Comparison of ENCODE assay signal across 1 fruit fly cellular context in the genomic region with DNA sequence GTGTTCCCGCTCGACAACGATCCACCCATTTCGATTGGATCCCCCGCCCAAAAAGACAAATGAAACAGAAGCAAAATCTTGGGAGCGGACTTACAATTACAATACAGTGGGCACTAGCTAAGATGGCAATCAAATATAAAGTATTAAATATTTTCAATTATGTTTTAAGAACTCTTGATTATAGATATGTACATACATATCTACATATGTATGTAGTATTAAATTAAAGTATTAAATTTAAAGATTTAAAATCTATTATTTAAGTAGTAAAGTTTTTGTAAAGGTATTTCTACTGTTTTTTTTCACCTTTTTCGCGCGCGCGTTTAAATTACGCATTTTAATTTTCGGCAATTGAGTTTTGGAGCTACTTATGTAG.
A peak's percentile ranks its signal among the peaks of the same experiment; 100 is the strongest.
TF ChIP-seq lines count a peak whose summit lies in the region.

No protein-coding gene starts in this region.

TF ChIP-seq in whole organism, embryonic, 481 proteins besides CTCF, POLR2A, EP300 and RAD21 (continued from another document and continues in another):
- TF ChIP-seq CoRest (tag; optimal IDR thresholded peaks at IDR 0.05; lab: Kevin White, UChicago) (peak; percentile 89), CG10959 (GFP tag; IDR thresholded peaks at IDR 0.05; lab: Robert Waterston, UW) (0 out of 2 replicates have a peak, but pooled peaks have one; percentile 14), gsb (GFP tag; IDR thresholded peaks at IDR 0.05; lab: Robert Waterston, UW) (no peak), B-H1 (GFP tag; IDR thresholded peaks at IDR 0.05; lab: Robert Waterston, UW) (peak; percentile 33; the same call in 2 of the 3 replicates), Ssrp (tag; optimal IDR thresholded peaks at IDR 0.05; lab: Kevin White, UChicago) (peak; percentile 77), chm (GFP tag; IDR thresholded peaks at IDR 0.05; lab: Robert Waterston, UW) (peak; percentile 48; the same call in 1 of the 2 replicates), corto (GFP tag; optimal IDR thresholded peaks at IDR 0.05; lab: Kevin White, UChicago) (no peak), sens-2 (GFP tag; IDR thresholded peaks at IDR 0.05; lab: Robert Waterston, UW) (no peak), CG2116 (GFP tag; optimal IDR thresholded peaks at IDR 0.05; lab: Kevin White, UChicago) (no peak), pb (GFP tag; optimal IDR thresholded peaks at IDR 0.05; lab: Kevin White, UChicago) (no peak), Gug (GFP tag; IDR thresholded peaks at IDR 0.05; lab: Robert Waterston, UW) (peak; percentile 48; the same call in 2 of the 4 replicates), yki (optimal IDR thresholded peaks at IDR 0.05; lab: Kevin White, UChicago) (no peak), tin (GFP tag; optimal IDR thresholded peaks at IDR 0.05; lab: Kevin White, UChicago) (peak; percentile 53), sisA (GFP tag; IDR thresholded peaks at IDR 0.05; lab: Robert Waterston, UW) (peak; percentile 58), CG14050 (GFP tag; IDR thresholded peaks at IDR 0.05; lab: Robert Waterston, UW) (0 out of 3 replicates have a peak, but pooled peaks have one; percentile 21), stc (GFP tag; IDR thresholded peaks at IDR 0.05; lab: Robert Waterston, UW) (peak; percentile 62), CG13424 (tag; optimal IDR thresholded peaks at IDR 0.05; lab: Kevin White, UChicago) (peak; percentile 87), sim (GFP tag; IDR thresholded peaks at IDR 0.05; lab: Robert Waterston, UW) (peak; percentile 33; the same call in 1 of the 2 replicates), Aef1 (GFP tag; IDR thresholded peaks at IDR 0.05; lab: Robert Waterston, UW) (0 out of 3 replicates have a peak, but pooled peaks have one; percentile 28), gt (GFP tag; IDR thresholded peaks at IDR 0.05; lab: Robert Waterston, UW) (no peak), Hr78 (GFP tag; optimal IDR thresholded peaks at IDR 0.05; lab: Kevin White, UChicago) (peak in 1 of 2 experiments; percentile 49), CG8290 (GFP tag; optimal IDR thresholded peaks at IDR 0.05; lab: Kevin White, UChicago) (no peak), CG8290 (tag; optimal IDR thresholded peaks at IDR 0.05; lab: Kevin White, UChicago) (peak in 1 of 2 experiments; percentile 56), dan (GFP tag; IDR thresholded peaks at IDR 0.05; lab: Robert Waterston, UW) (no peak), pita (GFP tag; optimal IDR thresholded peaks at IDR 0.05; lab: Kevin White, UChicago) (no peak), Six4 (GFP tag; optimal IDR thresholded peaks at IDR 0.05; lab: Kevin White, UChicago) (peak; percentile 40), ATbp (GFP tag; optimal IDR thresholded peaks at IDR 0.05; lab: Kevin White, UChicago) (peak; percentile 56), CG10209 (GFP tag; optimal IDR thresholded peaks at IDR 0.05; lab: Kevin White, UChicago) (peak; percentile 76), zfh1 (GFP tag; IDR thresholded peaks at IDR 0.05; lab: Robert Waterston, UW) (peak; percentile 64; the same call in 1 of the 3 replicates), CG9932 (GFP tag; IDR thresholded peaks at IDR 0.05; lab: Robert Waterston, UW) (peak; percentile 80), z (GFP tag; IDR thresholded peaks at IDR 0.05; lab: Robert Waterston, UW) (no peak), dpn (GFP tag; optimal IDR thresholded peaks at IDR 0.05; lab: Kevin White, UChicago) (peak in 1 of 2 experiments; percentile 78), CG7987 (GFP tag; optimal IDR thresholded peaks at IDR 0.05; lab: Kevin White, UChicago) (peak; percentile 11), shn (GFP tag; optimal IDR thresholded peaks at IDR 0.05; lab: Kevin White, UChicago) (no peak), Dek (tag; optimal IDR thresholded peaks at IDR 0.05; lab: Kevin White, UChicago) (peak; percentile 76), Atf6 (GFP tag; IDR thresholded peaks at IDR 0.05; lab: Robert Waterston, UW) (peak; percentile 84), cad (GFP tag; optimal IDR thresholded peaks at IDR 0.05; lab: Kevin White, UChicago) (no peak), dm (GFP tag; optimal IDR thresholded peaks at IDR 0.05; lab: Kevin White, UChicago) (no peak), Bteb2 (GFP tag; optimal IDR thresholded peaks at IDR 0.05; lab: Kevin White, UChicago) (no peak), CG17912 (GFP tag; optimal IDR thresholded peaks at IDR 0.05; lab: Kevin White, UChicago) (no peak), klu (GFP tag; IDR thresholded peaks at IDR 0.05; lab: Robert Waterston, UW) (peak; percentile 56; the same call in 1 of the 2 replicates), CG15514 (GFP tag; optimal IDR thresholded peaks at IDR 0.05; lab: Kevin White, UChicago) (peak; percentile 64), BEAF-32 (GFP tag; optimal IDR thresholded peaks at IDR 0.05; lab: Kevin White, UChicago) (no peak), sr (GFP tag; IDR thresholded peaks at IDR 0.05; lab: Robert Waterston, UW) (no peak), gce (GFP tag; IDR thresholded peaks at IDR 0.05; lab: Robert Waterston, UW) (no peak), Hand (GFP tag; optimal IDR thresholded peaks at IDR 0.05; lab: Kevin White, UChicago) (peak; percentile 63), ase (GFP tag; IDR thresholded peaks at IDR 0.05; lab: Robert Waterston, UW) (no peak), Doc2 (GFP tag; IDR thresholded peaks at IDR 0.05; lab: Robert Waterston, UW) (no peak), scrt (GFP tag; optimal IDR thresholded peaks at IDR 0.05; lab: Kevin White, UChicago) (peak; percentile 49), mam (GFP tag; optimal IDR thresholded peaks at IDR 0.05; lab: Kevin White, UChicago) (no peak), CG9876 (GFP tag; optimal IDR thresholded peaks at IDR 0.05; lab: Kevin White, UChicago) (no peak), CG3407 (GFP tag; optimal IDR thresholded peaks at IDR 0.05; lab: Kevin White, UChicago) (peak; percentile 35), CG4282 (GFP tag; optimal IDR thresholded peaks at IDR 0.05; lab: Kevin White, UChicago) (no peak), onecut (GFP tag; IDR thresholded peaks at IDR 0.05; lab: Robert Waterston, UW) (peak; percentile 9), psq (GFP tag; optimal IDR thresholded peaks at IDR 0.05; lab: Kevin White, UChicago) (no peak), CG1832 (GFP tag; optimal IDR thresholded peaks at IDR 0.05; lab: Kevin White, UChicago) (no peak), HHEX (GFP tag; optimal IDR thresholded peaks at IDR 0.05; lab: Kevin White, UChicago) (peak; percentile 80), Dbx (GFP tag; IDR thresholded peaks at IDR 0.05; lab: Robert Waterston, UW) (peak; percentile 68; the same call in 2 of the 3 replicates), pnt (GFP tag; optimal IDR thresholded peaks at IDR 0.05; lab: Kevin White, UChicago) (no peak), CG9727 (GFP tag; optimal IDR thresholded peaks at IDR 0.05; lab: Kevin White, UChicago) (peak; percentile 73), Ada2b (GFP tag; IDR thresholded peaks at IDR 0.05; lab: Robert Waterston, UW) (peak; percentile 56), tgo (GFP tag; IDR thresholded peaks at IDR 0.05; lab: Robert Waterston, UW) (peak; percentile 83), MBD-R2 (GFP tag; IDR thresholded peaks at IDR 0.05; lab: Robert Waterston, UW) (peak; percentile 37; the same call in 1 of the 2 replicates), oc (tag; optimal IDR thresholded peaks at IDR 0.05; lab: Kevin White, UChicago) (peak; percentile 10), CG11560 (tag; IDR thresholded peaks at IDR 0.05; lab: Robert Waterston, UW) (peak; percentile 44; the same call in 1 of the 3 replicates), CG9609 (GFP tag; optimal IDR thresholded peaks at IDR 0.05; lab: Kevin White, UChicago) (no peak), HmgZ (tag; optimal IDR thresholded peaks at IDR 0.05; lab: Kevin White, UChicago) (peak; percentile 61), CG34224 (GFP tag; IDR thresholded peaks at IDR 0.05; lab: Robert Waterston, UW; ENCODE audit: partially characterized antibody) (no peak), CG13894 (tag; optimal IDR thresholded peaks at IDR 0.05; lab: Kevin White, UChicago) (peak; percentile 58), CG2889 (GFP tag; IDR thresholded peaks at IDR 0.05; lab: Robert Waterston, UW) (0 out of 3 replicates have a peak, but pooled peaks have one; percentile 66), CG7372 (GFP tag; IDR thresholded peaks at IDR 0.05; lab: Robert Waterston, UW) (peak; percentile 31; the same call in 1 of the 2 replicates), pho (GFP tag; optimal IDR thresholded peaks at IDR 0.05; lab: Kevin White, UChicago) (no peak), CG3995 (GFP tag; optimal IDR thresholded peaks at IDR 0.05; lab: Kevin White, UChicago) (no peak), CG6689 (GFP tag; IDR thresholded peaks at IDR 0.05; lab: Robert Waterston, UW) (peak; percentile 82), Poxn (GFP tag; IDR thresholded peaks at IDR 0.05; lab: Robert Waterston, UW) (0 out of 2 replicates have a peak, but pooled peaks have one; percentile 36), Sry-β (GFP tag; optimal IDR thresholded peaks at IDR 0.05; lab: Kevin White, UChicago) (no peak), Hmx (GFP tag; optimal IDR thresholded peaks at IDR 0.05; lab: Kevin White, UChicago) (no peak), CG11723 (GFP tag; optimal IDR thresholded peaks at IDR 0.05; lab: Kevin White, UChicago) (peak; percentile 51), Dref (GFP tag; IDR thresholded peaks at IDR 0.05; lab: Robert Waterston, UW) (no peak), CG6254 (GFP tag; optimal IDR thresholded peaks at IDR 0.05; lab: Kevin White, UChicago) (peak; percentile 60), CG1233 (GFP tag; optimal IDR thresholded peaks at IDR 0.05; lab: Kevin White, UChicago) (peak; percentile 57), CG2202 (tag; optimal IDR thresholded peaks at IDR 0.05; lab: Kevin White, UChicago) (peak; percentile 66), CG8388 (GFP tag; optimal IDR thresholded peaks at IDR 0.05; lab: Kevin White, UChicago) (peak; percentile 82), cg (GFP tag; optimal IDR thresholded peaks at IDR 0.05; lab: Kevin White, UChicago) (no peak), CG18011 (GFP tag; optimal IDR thresholded peaks at IDR 0.05; lab: Kevin White, UChicago) (peak; percentile 18), so (GFP tag; IDR thresholded peaks at IDR 0.05; lab: Robert Waterston, UW) (peak; percentile 77; the same call in 2 of the 3 replicates), h (optimal IDR thresholded peaks at IDR 0.05; lab: Kevin White, UChicago) (no peak), caup (GFP tag; optimal IDR thresholded peaks at IDR 0.05; lab: Kevin White, UChicago; ENCODE audit: severe bottlenecking) (peak; percentile 54), Ravus (GFP tag; IDR thresholded peaks at IDR 0.05; lab: Robert Waterston, UW) (peak; percentile 23; the same call in 1 of the 2 replicates), CG13287 (GFP tag; IDR thresholded peaks at IDR 0.05; lab: Robert Waterston, UW; ENCODE audit: partially characterized antibody) (no peak), CG33557 (GFP tag; optimal IDR thresholded peaks at IDR 0.05; lab: Kevin White, UChicago) (peak; percentile 77), E2f1 (GFP tag; IDR thresholded peaks at IDR 0.05; lab: Robert Waterston, UW) (peak; percentile 77), row (GFP tag; IDR thresholded peaks at IDR 0.05; lab: Robert Waterston, UW) (peak; percentile 86), CG2120 (GFP tag; optimal IDR thresholded peaks at IDR 0.05; lab: Kevin White, UChicago) (peak; percentile 12), Xbp1 (GFP tag; optimal IDR thresholded peaks at IDR 0.05; lab: Kevin White, UChicago) (peak; percentile 62), CG8281 (tag; optimal IDR thresholded peaks at IDR 0.05; lab: Kevin White, UChicago) (peak; percentile 32), CG3281 (GFP tag; optimal IDR thresholded peaks at IDR 0.05; lab: Kevin White, UChicago) (peak; percentile 77), cwo (GFP tag; optimal IDR thresholded peaks at IDR 0.05; lab: Kevin White, UChicago) (peak; percentile 78), HLH54F (GFP tag; optimal IDR thresholded peaks at IDR 0.05; lab: Kevin White, UChicago) (no peak), Nf-YB (GFP tag; optimal IDR thresholded peaks at IDR 0.05; lab: Kevin White, UChicago) (peak; percentile 71), en (GFP tag; optimal IDR thresholded peaks at IDR 0.05; lab: Kevin White, UChicago) (no peak), fd3F (GFP tag; optimal IDR thresholded peaks at IDR 0.05; lab: Kevin White, UChicago) (peak; percentile 51), Sox100B (GFP tag; optimal IDR thresholded peaks at IDR 0.05; lab: Kevin White, UChicago) (peak; percentile 77), CG9797 (GFP tag; optimal IDR thresholded peaks at IDR 0.05; lab: Kevin White, UChicago) (no peak), sd (tag; optimal IDR thresholded peaks at IDR 0.05; lab: Kevin White, UChicago) (peak; percentile 50), CG8765 (GFP tag; IDR thresholded peaks at IDR 0.05; lab: Robert Waterston, UW) (no peak), CG7928 (GFP tag; optimal IDR thresholded peaks at IDR 0.05; lab: Kevin White, UChicago) (no peak), CG4360 (GFP tag; IDR thresholded peaks at IDR 0.05; lab: Robert Waterston, UW) (no peak), run (tag; optimal IDR thresholded peaks at IDR 0.05; lab: Kevin White, UChicago) (peak; percentile 65), CG10267 (tag; optimal IDR thresholded peaks at IDR 0.05; lab: Kevin White, UChicago) (peak; percentile 82), Bdp1 (GFP tag; optimal IDR thresholded peaks at IDR 0.05; lab: Kevin White, UChicago) (no peak), sob (GFP tag; IDR thresholded peaks at IDR 0.05; lab: Robert Waterston, UW) (peak; percentile 73), hkb (optimal IDR thresholded peaks at IDR 0.05; lab: Kevin White, UChicago) (no peak), hkb (GFP tag; IDR thresholded peaks at IDR 0.05; lab: Robert Waterston, UW) (peak; percentile 80), CG8089 (GFP tag; optimal IDR thresholded peaks at IDR 0.05; lab: Kevin White, UChicago) (no peak), CG14014 (GFP tag; IDR thresholded peaks at IDR 0.05; lab: Robert Waterston, UW) (peak; percentile 68), repo (GFP tag; optimal IDR thresholded peaks at IDR 0.05; lab: Kevin White, UChicago) (no peak), pros (GFP tag; optimal IDR thresholded peaks at IDR 0.05; lab: Kevin White, UChicago) (no peak), nom (GFP tag; optimal IDR thresholded peaks at IDR 0.05; lab: Kevin White, UChicago) (peak; percentile 35), chn (GFP tag; optimal IDR thresholded peaks at IDR 0.05; lab: Kevin White, UChicago) (no peak), Dfd (GFP tag; optimal IDR thresholded peaks at IDR 0.05; lab: Kevin White, UChicago) (no peak), sc (optimal IDR thresholded peaks at IDR 0.05; lab: Kevin White, UChicago) (no peak), sc (GFP tag; optimal IDR thresholded peaks at IDR 0.05; lab: Kevin White, UChicago) (peak; percentile 51), C15 (GFP tag; IDR thresholded peaks at IDR 0.05; lab: Robert Waterston, UW) (no peak), CG1602 (GFP tag; optimal IDR thresholded peaks at IDR 0.05; lab: Kevin White, UChicago) (peak; percentile 61), CG12744 (GFP tag; optimal IDR thresholded peaks at IDR 0.05; lab: Kevin White, UChicago) (no peak), CG4707 (GFP tag; optimal IDR thresholded peaks at IDR 0.05; lab: Kevin White, UChicago) (peak; percentile 2), org-1 (GFP tag; optimal IDR thresholded peaks at IDR 0.05; lab: Kevin White, UChicago) (peak; percentile 42)
